Worm (Caenorhabditis elegans) whole organism, late embryonic: ENCODE results near the gene W06F12.2.

Source experiments
- C08G9.2 ChIP-seq: sonication (generic microtip); optimal IDR thresholded peaks from 2 replicates; lab custom pipeline; 2016; ENCODE audit warnings: mild to moderate bottlenecking, missing genetic modification characterization, moderate library complexity, missing compliant biosample characterization
- F13H6.1 ChIP-seq: sonication (generic microtip); optimal IDR thresholded peaks from 2 replicates; lab custom pipeline; 2016; ENCODE audit warnings: missing genetic modification characterization, missing compliant biosample characterization
- K09A11.1 ChIP-seq: sonication (generic microtip); optimal IDR thresholded peaks from 2 replicates; lab custom pipeline; 2017; ENCODE audit warnings: antibody characterized with exemption, mild to moderate bottlenecking, missing genetic modification characterization, missing compliant biosample characterization; ENCODE audit not compliant: insufficient read depth
- T23F11.4 ChIP-seq: fragments of 200-800 bp; sonication (Bioruptor generic); optimal IDR thresholded peaks from 2 replicates; lab custom pipeline; 2018; ENCODE audit warnings: mild to moderate bottlenecking, missing genetic modification characterization, missing compliant biosample characterization
- ama-1 ChIP-seq: fragments of 150-350 bp; optimal IDR thresholded peaks from 2 replicates; lab custom pipeline; 2014
- ceh-14 ChIP-seq: sonication (generic microtip); optimal IDR thresholded peaks from 2 replicates; lab custom pipeline; 2016; ENCODE audit warnings: missing genotype, missing genetic modification characterization, missing compliant biosample characterization
- ceh-18 ChIP-seq: sonication (generic microtip); optimal IDR thresholded peaks from 2 replicates; lab custom pipeline; 2016; ENCODE audit warnings: missing genetic modification characterization, missing compliant biosample characterization
- ceh-19 ChIP-seq: fragments of 200-800 bp; sonication (Bioruptor generic); optimal IDR thresholded peaks from 2 replicates; lab custom pipeline; 2018; ENCODE audit warnings: mild to moderate bottlenecking, missing genetic modification characterization, missing compliant biosample characterization
- ceh-22 ChIP-seq: sonication (generic microtip); optimal IDR thresholded peaks from 2 replicates; lab custom pipeline; 2017; ENCODE audit warnings: missing biosample characterization, missing genetic modification characterization
- ceh-24 ChIP-seq: sonication (generic microtip); optimal IDR thresholded peaks from 2 replicates; lab custom pipeline; 2016; ENCODE audit warnings: mild to moderate bottlenecking, missing genetic modification characterization, missing compliant biosample characterization
- ceh-31 ChIP-seq: sonication (generic microtip); optimal IDR thresholded peaks from 2 replicates; lab custom pipeline; 2016; ENCODE audit warnings: missing genetic modification characterization, missing compliant biosample characterization
- ceh-34 ChIP-seq: sonication (generic microtip); optimal IDR thresholded peaks from 2 replicates; lab custom pipeline; 2016; ENCODE audit warnings: mild to moderate bottlenecking, missing genetic modification characterization, missing compliant biosample characterization
- ceh-48 ChIP-seq: sonication (generic microtip); optimal IDR thresholded peaks from 2 replicates; lab custom pipeline; 2016; ENCODE audit warnings: missing genetic modification characterization, inconsistent platforms, missing compliant biosample characterization
- ceh-6 ChIP-seq: fragments of 200-800 bp; sonication (Bioruptor generic); optimal IDR thresholded peaks from 2 replicates; lab custom pipeline; 2018; ENCODE audit warnings: mild to moderate bottlenecking, missing genetic modification characterization, missing compliant biosample characterization
- ceh-9 ChIP-seq: sonication (generic microtip); optimal IDR thresholded peaks from 2 replicates; lab custom pipeline; 2016; ENCODE audit warnings: mild to moderate bottlenecking, missing genetic modification characterization, inconsistent platforms, missing compliant biosample characterization
- che-1 ChIP-seq: sonication (generic microtip); optimal IDR thresholded peaks from 2 replicates; lab custom pipeline; 2016; ENCODE audit warnings: mild to moderate bottlenecking, missing genetic modification characterization, missing compliant biosample characterization
- elt-4 ChIP-seq: sonication (generic microtip); optimal IDR thresholded peaks from 2 replicates; lab custom pipeline; 2016; ENCODE audit warnings: missing genetic modification characterization, missing compliant biosample characterization
- ets-4 ChIP-seq: sonication (generic microtip); optimal IDR thresholded peaks from 2 replicates; lab custom pipeline; 2016; ENCODE audit warnings: missing genetic modification characterization, missing compliant biosample characterization
- fkh-10 ChIP-seq: fragments of 150-350 bp; optimal IDR thresholded peaks from 2 replicates; lab custom pipeline; 2014; ENCODE audit warnings: missing biosample characterization, missing genetic modification reagents, missing genetic modification characterization
- hlh-30 ChIP-seq: sonication (generic microtip); optimal IDR thresholded peaks from 2 replicates; lab custom pipeline; 2017; ENCODE audit warnings: antibody characterized with exemption, missing genetic modification characterization, missing compliant biosample characterization; ENCODE audit not compliant: insufficient read depth
- hlh-6 ChIP-seq: sonication (generic microtip); optimal IDR thresholded peaks from 2 replicates; lab custom pipeline; 2016; ENCODE audit warnings: missing genotype, missing genetic modification characterization, missing compliant biosample characterization
- hlh-8 ChIP-seq: sonication (generic microtip); optimal IDR thresholded peaks from 2 replicates; lab custom pipeline; 2016; ENCODE audit warnings: missing genotype, missing genetic modification characterization, missing compliant biosample characterization
- mec-3 ChIP-seq: sonication (generic microtip); optimal IDR thresholded peaks from 2 replicates; lab custom pipeline; 2016; ENCODE audit warnings: borderline replicate concordance, missing genetic modification characterization, missing compliant biosample characterization
- nfya-1 ChIP-seq: sonication (generic microtip); optimal IDR thresholded peaks from 2 replicates; lab custom pipeline; 2017; ENCODE audit warnings: missing genetic modification characterization, mild to moderate bottlenecking, missing compliant biosample characterization, antibody characterized with exemption, moderate library complexity
- nhr-232 ChIP-seq: sonication (generic microtip); optimal IDR thresholded peaks from 2 replicates; lab custom pipeline; 2016; ENCODE audit warnings: missing genetic modification characterization, missing compliant biosample characterization
- odd-2 ChIP-seq: sonication (generic microtip); optimal IDR thresholded peaks from 2 replicates; lab custom pipeline; 2017; ENCODE audit warnings: antibody characterized with exemption, mild to moderate bottlenecking, missing genetic modification characterization, missing compliant biosample characterization
- pax-1 ChIP-seq: fragments of 150-350 bp; optimal IDR thresholded peaks from 2 replicates; lab custom pipeline; 2014; ENCODE audit warnings: missing biosample characterization, missing genetic modification characterization
- pha-2 ChIP-seq: sonication (generic microtip); optimal IDR thresholded peaks from 2 replicates; lab custom pipeline; 2017; ENCODE audit warnings: mild to moderate bottlenecking, missing genetic modification characterization, missing compliant biosample characterization
- pha-4 ChIP-seq: fragments of 150-350 bp; optimal IDR thresholded peaks from 2 replicates; lab custom pipeline; 2018; ENCODE audit warnings: missing biosample characterization, missing genetic modification reagents, missing genetic modification characterization
- pqm-1 ChIP-seq: sonication (generic microtip); optimal IDR thresholded peaks from 2 replicates; lab custom pipeline; 2016; ENCODE audit warnings: missing genetic modification characterization, missing compliant biosample characterization
- pros-1 ChIP-seq: fragments of 150-350 bp; optimal IDR thresholded peaks from 2 replicates; lab custom pipeline; 2014; ENCODE audit warnings: missing biosample characterization, missing genetic modification reagents, missing genetic modification characterization
- ref-2 ChIP-seq: sonication (generic microtip); optimal IDR thresholded peaks from 2 replicates; lab custom pipeline; 2016; ENCODE audit warnings: missing genetic modification characterization, missing compliant biosample characterization
- rnt-1 ChIP-seq: sonication (generic microtip); optimal IDR thresholded peaks from 2 replicates; lab custom pipeline; 2016; ENCODE audit warnings: missing genetic modification characterization, missing compliant biosample characterization
- sdc-2 ChIP-seq: sonication (generic microtip); optimal IDR thresholded peaks from 2 replicates; lab custom pipeline; 2016; ENCODE audit warnings: missing genotype, missing genetic modification characterization, missing compliant biosample characterization
- sox-2 ChIP-seq: fragments of 200-800 bp; sonication (Bioruptor generic); IDR thresholded peaks from 2 replicates; pipeline ENCODE4 v1.3.6; 2022; ENCODE audit warnings: missing genetic modification reagents, missing genetic modification characterization, missing compliant biosample characterization
- syd-9 ChIP-seq: sonication (generic microtip); optimal IDR thresholded peaks from 2 replicates; lab custom pipeline; 2016; ENCODE audit warnings: mild to moderate bottlenecking, missing genetic modification characterization, moderate library complexity, missing compliant biosample characterization
- tbx-2 ChIP-seq: sonication (generic microtip); optimal IDR thresholded peaks from 2 replicates; lab custom pipeline; 2016; ENCODE audit warnings: missing genetic modification characterization, missing compliant biosample characterization
- tbx-7 ChIP-seq: sonication (generic microtip); optimal IDR thresholded peaks from 2 replicates; lab custom pipeline; 2016; ENCODE audit warnings: missing genotype, missing genetic modification characterization, missing compliant biosample characterization
- unc-3 ChIP-seq, 2 experiments: fragments of 200-800 bp in 1 of 2; sonication (Bioruptor generic) in 1 of 2; sonication (generic microtip) in 1 of 2; conservative IDR thresholded peaks in 1 of 2; optimal IDR thresholded peaks in 1 of 2; 2 replicates each; pipeline versions ENCODE4 v1.3.6 to Lab custom; 2016 to 2022; ENCODE audit warnings: missing compliant biosample characterization in 2 of 2, missing genetic modification characterization in 2 of 2, missing genetic modification reagents in 1 of 2
- unc-86 ChIP-seq: sonication (generic microtip); optimal IDR thresholded peaks from 2 replicates; lab custom pipeline; 2016; ENCODE audit warnings: missing genetic modification characterization, missing compliant biosample characterization
- zip-5 ChIP-seq: sonication (generic microtip); optimal IDR thresholded peaks from 2 replicates; lab custom pipeline; 2016; ENCODE audit warnings: missing genetic modification characterization, missing compliant biosample characterization
- ztf-16 ChIP-seq: sonication (generic microtip); optimal IDR thresholded peaks from 2 replicates; lab custom pipeline; 2017; ENCODE audit warnings: missing genetic modification characterization, missing compliant biosample characterization

The W06F12.2 gene

ce11 chrIII:13717505-13717904 lies 14.0 kb downstream of the W06F12.2 start (continued):
- TF ChIP-seq fkh-10 (no peak), ceh-31 (tag; lab: Kevin White, UChicago) (peak; percentile 33)

- TF ChIP-seq hlh-8 (no peak), ceh-34 (tag; lab: Kevin White, UChicago) (no peak), sdc-2 (no peak), tbx-7 (tag; lab: Kevin White, UChicago) (no peak), T23F11.4 (GFP tag; lab: Kevin White, UChicago) (no peak), nfya-1 (no peak), nhr-232 (tag; lab: Kevin White, UChicago) (no peak), ceh-9 (tag; lab: Kevin White, UChicago) (no peak), zip-5 (tag; lab: Kevin White, UChicago) (no peak)
Observed at ce11 chrIII:13716831-13717230, 14.7 kb downstream of the W06F12.2 start.

- TF ChIP-seq unc-86 (tag; lab: Kevin White, UChicago) = no peak
- no peak for TF ChIP-seq mec-3 (tag; lab: Kevin White, UChicago)
- TF ChIP-seq ceh-22 (tag; lab: Kevin White, UChicago) = no peak
- TF ChIP-seq sdc-2 = no peak
- TF ChIP-seq pqm-1 = no peak
- no peak for TF ChIP-seq pha-2 (tag; lab: Kevin White, UChicago)
- no peak for TF ChIP-seq F13H6.1 (tag; lab: Kevin White, UChicago)
- TF ChIP-seq K09A11.1 (tag; lab: Kevin White, UChicago) = no peak
- no peak for TF ChIP-seq hlh-8
- TF ChIP-seq ztf-16 (tag; lab: Kevin White, UChicago) = no peak
Observed at ce11 chrIII:13716266-13716665, 15.2 kb downstream of the W06F12.2 start.

ce11 chrIII:13714950-13715349 lies 16.5 kb downstream of the W06F12.2 start:
- TF ChIP-seq che-1 (tag; lab: Kevin White, UChicago) (no peak), mec-3 (tag; lab: Kevin White, UChicago) (no peak), ceh-19 (no peak), ceh-31 (tag; lab: Kevin White, UChicago) (no peak), odd-2 (tag; lab: Kevin White, UChicago) (no peak), hlh-8 (no peak)
- TF ChIP-seq, all 69 proteins: peak for 0

- TF ChIP-seq ets-4 (tag; lab: Kevin White, UChicago) = no peak
- TF ChIP-seq hlh-6 = peak; percentile 32
- TF ChIP-seq hlh-30 (tag; lab: Kevin White, UChicago) = no peak
- peak; percentile 57 for TF ChIP-seq ref-2 (tag; lab: Kevin White, UChicago)
- TF ChIP-seq tbx-2 = peak; percentile 58
- no peak for TF ChIP-seq F13H6.1 (tag; lab: Kevin White, UChicago)
- no peak for TF ChIP-seq ama-1
- no peak for TF ChIP-seq pros-1 (tag; lab: Kevin White, UChicago)
Observed at ce11 chrIII:13713807-13714206, 17.7 kb downstream of the W06F12.2 start.

- TF ChIP-seq ceh-18 (tag; lab: Kevin White, UChicago) = peak; percentile 50
- peak; percentile 9 for TF ChIP-seq ceh-14 (tag; lab: Kevin White, UChicago)
- TF ChIP-seq hlh-8 = no peak
- TF ChIP-seq pha-2 (tag; lab: Kevin White, UChicago) = no peak
- peak; percentile 42 for TF ChIP-seq syd-9 (tag; lab: Kevin White, UChicago)
- TF ChIP-seq ref-2 (tag; lab: Kevin White, UChicago) = peak; percentile 44
- peak; percentile 36 for TF ChIP-seq rnt-1 (tag; lab: Kevin White, UChicago)
- peak; percentile 82 for TF ChIP-seq ceh-31 (tag; lab: Kevin White, UChicago)
- TF ChIP-seq tbx-2 = peak; percentile 61
- no peak for TF ChIP-seq ceh-48 (tag; lab: Kevin White, UChicago)
- TF ChIP-seq sdc-2 = peak; percentile 33
- no peak for TF ChIP-seq ceh-6 (GFP tag; lab: Kevin White, UChicago)
- TF ChIP-seq C08G9.2 (tag; lab: Kevin White, UChicago) = peak; percentile 10
- TF ChIP-seq ceh-24 = no peak
- no peak for TF ChIP-seq K09A11.1 (tag; lab: Kevin White, UChicago)
- no peak for TF ChIP-seq pha-4 (tag; lab: Kevin White, UChicago)
- peak; percentile 36 for TF ChIP-seq pax-1 (tag; lab: Kevin White, UChicago)
- no peak for TF ChIP-seq elt-4 (tag; lab: Kevin White, UChicago)
- TF ChIP-seq sox-2 (GFP tag; lab: Robert Waterston, UW) = no peak
- 0 out of 2 replicates have a peak, but pooled peaks have one; percentile 6 for TF ChIP-seq unc-3 (GFP tag; conservative IDR thresholded peaks at IDR 0.05; lab: Robert Waterston, UW)
- no peak for TF ChIP-seq unc-3 (tag; optimal IDR thresholded peaks at IDR 0.05; lab: Kevin White, UChicago)
- TF ChIP-seq nfya-1 = peak; percentile 71
Observed at ce11 chrIII:13712854-13713293, 18.6 kb downstream of the W06F12.2 start.
